Fruit fly (Drosophila melanogaster): ENCODE measurements around the gene stet.
A peak's percentile ranks its signal among the peaks of the same experiment; 100 is the strongest.

Gene stet

DNA sequence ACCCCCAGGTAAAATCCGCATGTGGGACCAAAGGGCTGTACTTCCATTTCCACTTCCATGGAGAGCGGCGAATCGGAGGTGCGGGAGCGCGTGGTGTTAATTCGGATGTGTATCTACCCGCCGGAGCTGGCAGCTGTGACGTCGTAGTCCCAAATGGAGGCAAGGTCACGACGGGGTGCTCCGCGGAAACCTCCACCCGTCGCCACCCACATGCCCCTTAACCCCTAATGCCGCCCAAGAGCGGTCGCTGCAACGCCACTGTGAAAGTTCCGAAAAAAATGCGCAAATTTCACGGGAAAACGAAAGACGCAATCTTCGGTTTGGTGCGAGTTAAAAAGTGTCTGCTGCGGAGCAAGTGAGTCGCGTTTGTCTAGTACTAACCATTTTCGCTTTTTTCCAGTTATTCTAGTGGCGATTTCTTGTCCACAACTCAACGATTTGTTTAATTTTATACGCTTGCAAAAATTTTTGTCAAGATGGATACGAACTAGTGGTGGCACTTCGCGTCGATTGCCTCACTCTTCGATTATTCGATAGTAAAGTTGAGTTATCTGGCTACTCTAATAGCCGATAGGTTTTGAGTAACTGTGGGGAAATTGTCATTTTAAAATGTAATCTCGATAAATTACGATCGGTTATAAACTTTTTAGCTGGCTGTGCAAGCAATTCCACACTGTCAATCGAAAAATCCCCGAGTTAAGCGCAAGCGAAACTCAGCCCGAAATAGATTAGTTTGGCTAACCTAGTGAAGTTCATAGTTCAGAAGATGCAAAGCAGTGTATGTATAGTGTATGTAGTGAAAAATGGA lies 12.9 kb upstream of the stet start, which contains the start of the genes hfp and Psa:
Gene hfp (minus strand): TSS at position 505 of the 808 bp plus-strand sequence.
Gene Psa (plus strand): TSS at position 758 of the 808 bp plus-strand sequence.
- TF ChIP-seq Crg-1 (GFP tag; optimal IDR thresholded peaks at IDR 0.05) (no peak), CG11617 (GFP tag; optimal IDR thresholded peaks at IDR 0.05) (peak; percentile 2), cnc (optimal IDR thresholded peaks at IDR 0.05) (no peak), CG12768 (GFP tag; optimal IDR thresholded peaks at IDR 0.05) (no peak), cic (GFP tag; optimal IDR thresholded peaks at IDR 0.05) (no peak), CG1620 (GFP tag; optimal IDR thresholded peaks at IDR 0.05) (no peak), kay (GFP tag; ENCODE audit: borderline replicate concordance) (no peak), CG7045 (GFP tag; optimal IDR thresholded peaks at IDR 0.05) (no peak), Mnt (GFP tag; optimal IDR thresholded peaks at IDR 0.05) (no peak), CG7101 (tag; optimal IDR thresholded peaks at IDR 0.05) (no peak), Clk (GFP tag; optimal IDR thresholded peaks at IDR 0.05) (no peak), CG33017 (tag; optimal IDR thresholded peaks at IDR 0.05) (no peak), CG5204 (GFP tag; optimal IDR thresholded peaks at IDR 0.05) (no peak), toe (GFP tag; optimal IDR thresholded peaks at IDR 0.05) (no peak), CG14711 (tag; optimal IDR thresholded peaks at IDR 0.05) (no peak), pad (GFP tag; optimal IDR thresholded peaks at IDR 0.05) (no peak), ovo (GFP tag; optimal IDR thresholded peaks at IDR 0.05) (no peak), Hr96 (GFP tag; optimal IDR thresholded peaks at IDR 0.05) (no peak), tj (GFP tag; optimal IDR thresholded peaks at IDR 0.05) (peak; percentile 38), bab1 (GFP tag; optimal IDR thresholded peaks at IDR 0.05) (peak; percentile 33)

DNA sequence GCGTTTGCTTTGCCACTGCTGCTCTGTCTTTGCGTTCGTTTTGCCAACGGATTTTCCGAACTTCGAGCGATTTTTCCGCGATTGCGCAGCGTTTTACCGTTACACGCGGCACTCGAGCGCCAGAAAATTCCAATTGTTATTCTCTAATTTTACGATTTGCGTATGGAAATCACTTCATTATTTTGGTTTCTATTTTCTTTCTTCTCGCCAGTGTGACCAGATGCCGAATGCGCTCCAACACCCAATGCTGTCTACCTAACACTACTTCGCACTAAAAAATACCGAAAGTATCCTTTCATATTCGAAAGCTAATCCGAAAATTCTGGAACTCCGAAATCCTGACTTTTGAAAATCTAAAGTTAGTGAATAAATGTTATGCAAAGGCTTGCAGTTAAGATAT lies 7.1 kb upstream of the stet start, which contains the start of gene CG12084:
Gene CG12084 (minus strand): TSS at position 236 of the 400 bp plus-strand sequence.
- TF ChIP-seq bab1 (GFP tag; optimal IDR thresholded peaks at IDR 0.05), result peak; percentile 40
- no peak for TF ChIP-seq Hr96 (GFP tag; optimal IDR thresholded peaks at IDR 0.05)
- TF ChIP-seq CG7101 (tag; optimal IDR thresholded peaks at IDR 0.05), result no peak
- no peak for TF ChIP-seq kay (GFP tag; ENCODE audit: borderline replicate concordance)
- TF ChIP-seq CG5204 (GFP tag; optimal IDR thresholded peaks at IDR 0.05), result no peak
- TF ChIP-seq CG11617 (GFP tag; optimal IDR thresholded peaks at IDR 0.05), result no peak

DNA sequence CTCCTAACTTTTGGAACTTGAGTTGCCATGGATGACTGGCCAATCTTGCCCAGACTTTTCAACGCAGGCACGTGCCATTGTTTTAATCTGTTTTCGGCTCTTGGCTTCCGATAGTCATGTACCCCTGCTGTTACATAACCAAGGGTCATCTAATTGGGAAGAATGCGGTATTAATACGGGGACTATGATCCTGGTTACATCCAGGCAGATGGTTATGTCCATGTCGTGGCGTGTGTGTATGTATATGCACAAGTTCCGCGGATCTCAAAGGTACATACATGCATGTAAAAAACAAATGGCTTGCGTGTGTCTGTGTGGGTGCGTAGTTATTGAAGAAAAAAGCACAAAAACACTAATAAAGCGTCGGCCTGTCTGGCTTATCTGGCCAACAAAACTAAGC lies 6.5 kb upstream of the stet start:
- TF ChIP-seq Crg-1 (GFP tag; optimal IDR thresholded peaks at IDR 0.05), result no peak

DNA sequence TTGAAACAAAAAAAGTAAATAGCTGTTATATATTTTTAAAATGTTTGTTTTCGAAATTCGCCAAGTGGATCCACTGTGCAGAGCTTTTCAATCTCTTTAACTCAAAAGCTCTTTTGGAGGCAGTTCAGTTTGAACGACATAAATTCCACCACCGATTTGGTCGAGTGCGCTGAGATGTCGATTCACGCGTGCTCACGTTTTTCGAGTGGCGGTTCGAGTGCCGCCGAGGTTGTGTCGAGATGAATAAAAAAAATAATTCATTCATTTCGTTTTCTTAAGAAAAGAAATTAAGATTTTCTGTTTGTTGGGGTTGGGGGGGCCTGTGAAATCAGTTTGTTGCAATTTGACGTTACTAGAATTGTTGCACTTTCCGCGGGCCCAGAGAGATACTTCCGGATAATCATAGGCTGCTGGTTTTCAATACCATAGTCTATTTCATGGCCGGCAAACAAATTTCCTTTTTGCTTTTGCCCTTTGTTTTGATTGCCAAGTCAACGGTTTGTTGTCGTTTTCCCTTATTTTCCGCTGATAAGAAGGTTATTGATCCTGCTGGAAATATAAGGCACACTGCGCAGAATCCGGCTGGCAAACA lies 659 bp downstream of the stet start:
- peak; percentile 5 for TF ChIP-seq CG33017 (tag; optimal IDR thresholded peaks at IDR 0.05)
- peak; percentile 27 for TF ChIP-seq tj (GFP tag; optimal IDR thresholded peaks at IDR 0.05)
- peak; percentile 22 for TF ChIP-seq Mnt (GFP tag; optimal IDR thresholded peaks at IDR 0.05)
- peak; percentile 16 for TF ChIP-seq kay (GFP tag; ENCODE audit: borderline replicate concordance)
- no peak for TF ChIP-seq toe (GFP tag; optimal IDR thresholded peaks at IDR 0.05)
- no peak for TF ChIP-seq Crg-1 (GFP tag; optimal IDR thresholded peaks at IDR 0.05)
- peak; percentile 25 for TF ChIP-seq CG12768 (GFP tag; optimal IDR thresholded peaks at IDR 0.05)
- peak; percentile 86 for TF ChIP-seq cic (GFP tag; optimal IDR thresholded peaks at IDR 0.05)
- TF ChIP-seq pad (GFP tag; optimal IDR thresholded peaks at IDR 0.05), result peak; percentile 57
- peak; percentile 28 for TF ChIP-seq bab1 (GFP tag; optimal IDR thresholded peaks at IDR 0.05)

DNA sequence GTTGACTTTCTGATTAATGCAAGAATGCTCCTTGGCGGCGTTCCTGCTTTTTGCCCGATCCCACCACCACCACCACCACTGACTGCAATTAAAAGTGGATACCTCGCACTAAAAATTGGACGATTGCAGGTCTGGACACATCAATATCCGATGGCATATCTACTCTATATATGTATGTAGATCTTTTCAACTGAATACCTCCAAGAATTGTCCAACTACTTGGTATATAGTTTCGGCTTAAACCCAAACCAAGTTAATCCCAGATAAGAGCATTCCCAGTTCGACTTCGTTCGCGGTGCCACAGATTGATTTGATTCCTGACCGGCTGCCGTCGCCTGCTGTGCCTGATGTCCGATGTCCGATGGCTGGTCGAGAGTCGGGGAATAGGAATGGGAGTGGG lies 4.6 kb downstream of the stet start:
- TF ChIP-seq CG7045 (GFP tag; optimal IDR thresholded peaks at IDR 0.05), result no peak
- TF ChIP-seq CG33017 (tag; optimal IDR thresholded peaks at IDR 0.05), result no peak
- no peak for TF ChIP-seq Clk (GFP tag; optimal IDR thresholded peaks at IDR 0.05)
- TF ChIP-seq Hr96 (GFP tag; optimal IDR thresholded peaks at IDR 0.05), result no peak
- no peak for TF ChIP-seq Crg-1 (GFP tag; optimal IDR thresholded peaks at IDR 0.05)
- no peak for TF ChIP-seq CG11617 (GFP tag; optimal IDR thresholded peaks at IDR 0.05)
- no peak for TF ChIP-seq CG12768 (GFP tag; optimal IDR thresholded peaks at IDR 0.05)

DNA sequence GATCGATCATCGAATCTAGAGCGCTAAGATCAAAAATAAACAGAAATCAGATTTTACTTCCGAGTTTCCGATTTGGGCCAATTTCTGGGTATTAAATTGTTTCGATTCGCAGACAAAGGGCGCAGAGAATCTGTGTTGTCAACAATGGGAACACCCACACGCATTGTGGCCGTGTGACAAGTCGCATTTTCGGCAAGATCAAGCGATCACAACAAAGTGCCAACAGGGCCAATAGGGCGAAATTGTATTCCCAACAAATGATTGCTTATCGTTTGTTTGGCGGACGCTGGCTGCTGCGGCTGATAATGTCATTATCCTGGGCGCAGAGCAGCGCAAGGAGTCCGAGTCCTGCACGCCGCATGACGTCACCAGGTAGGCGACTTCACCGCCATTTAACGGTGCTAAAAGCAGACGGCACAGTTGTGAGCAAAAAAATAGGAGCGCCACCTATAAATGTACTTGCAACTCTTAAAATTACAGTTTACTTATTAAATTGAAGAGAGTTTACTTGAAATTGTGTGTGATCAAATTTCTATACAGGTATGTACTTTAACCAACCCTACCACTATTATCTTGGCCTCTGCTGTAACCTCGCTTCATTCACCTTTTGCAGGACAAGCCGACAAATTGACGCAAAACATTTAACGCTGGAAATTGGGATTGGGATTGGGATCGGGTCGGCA lies 10.2 kb downstream of the stet start:
- TF ChIP-seq CG5204 (GFP tag; optimal IDR thresholded peaks at IDR 0.05) (no peak), bab1 (GFP tag; optimal IDR thresholded peaks at IDR 0.05) (peak; percentile 55)

DNA sequence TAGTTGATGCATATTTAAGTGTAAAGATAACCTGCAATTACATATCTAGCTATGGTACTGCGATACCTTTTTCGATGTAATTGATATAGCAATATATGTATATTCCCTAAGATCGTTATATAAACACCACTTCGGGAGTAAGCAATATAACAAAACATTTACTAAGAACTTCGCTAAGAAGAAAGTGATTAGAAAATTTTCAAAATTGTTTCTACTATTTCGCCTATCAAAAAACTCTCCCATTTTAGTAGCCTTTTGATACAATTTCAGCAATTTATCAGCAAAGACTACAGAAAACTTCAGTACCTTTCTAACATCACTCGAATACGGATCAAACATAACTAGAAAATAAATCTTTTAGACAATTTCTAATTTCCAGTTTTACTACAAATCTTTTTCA lies 12.0 kb downstream of the stet start, which contains the start of gene robl62A:
Gene robl62A (plus strand): TSS at position 301 of the 400 bp plus-strand sequence.
- no peak for TF ChIP-seq CG14711 (tag; optimal IDR thresholded peaks at IDR 0.05)
- no peak for TF ChIP-seq CG7045 (GFP tag; optimal IDR thresholded peaks at IDR 0.05)
- TF ChIP-seq CG7101 (tag; optimal IDR thresholded peaks at IDR 0.05), result no peak
- no peak for TF ChIP-seq kay (GFP tag; ENCODE audit: borderline replicate concordance)
- TF ChIP-seq ovo (GFP tag; optimal IDR thresholded peaks at IDR 0.05), result no peak
- no peak for TF ChIP-seq CG12768 (GFP tag; optimal IDR thresholded peaks at IDR 0.05)
- TF ChIP-seq cnc (optimal IDR thresholded peaks at IDR 0.05), result no peak
- TF ChIP-seq tj (GFP tag; optimal IDR thresholded peaks at IDR 0.05), result no peak
- TF ChIP-seq bab1 (GFP tag; optimal IDR thresholded peaks at IDR 0.05), result no peak
- no peak for TF ChIP-seq cic (GFP tag; optimal IDR thresholded peaks at IDR 0.05)
- TF ChIP-seq CG1620 (GFP tag; optimal IDR thresholded peaks at IDR 0.05), result no peak
- no peak for TF ChIP-seq CG11617 (GFP tag; optimal IDR thresholded peaks at IDR 0.05)
- no peak for TF ChIP-seq Mnt (GFP tag; optimal IDR thresholded peaks at IDR 0.05)
- no peak for TF ChIP-seq toe (GFP tag; optimal IDR thresholded peaks at IDR 0.05)
- TF ChIP-seq Clk (GFP tag; optimal IDR thresholded peaks at IDR 0.05), result no peak

Measured in whole organism, adult.